Worm (Caenorhabditis elegans) whole organism, L4 larva: ENCODE results near the gene tbx-32.

Experiments used
- ZK337.2 ChIP-seq: fragments of 200-800 bp; sonication (Bioruptor generic); IDR thresholded peaks from 2 replicates; pipeline ENCODE4 v1.3.6; 2022; ENCODE audit warnings: missing genetic modification reagents, missing genetic modification characterization, missing compliant biosample characterization
- aha-1 ChIP-seq: fragments of 150-350 bp; peaks from one replicate; lab custom pipeline; 2014; ENCODE audit warnings: missing biosample characterization, missing genetic modification characterization
- aly-2 ChIP-seq: sonication (generic microtip); optimal IDR thresholded peaks from 2 replicates; lab custom pipeline; 2018; ENCODE audit warnings: missing biosample characterization, missing genetic modification characterization
- ces-1 ChIP-seq: fragments of 150-350 bp; sonication (generic microtip); optimal IDR thresholded peaks from 4 replicates; lab custom pipeline; 2014; ENCODE audit warnings: missing biosample characterization, missing genetic modification reagents, missing genetic modification characterization
- ctbp-1 ChIP-seq: fragments of 200-800 bp; sonication (Bioruptor generic); IDR thresholded peaks from 2 replicates; pipeline ENCODE4 v1.3.6; 2022; ENCODE audit warnings: missing genetic modification reagents, missing genetic modification characterization, missing compliant biosample characterization
- dpl-1 ChIP-seq: fragments of 150-350 bp; optimal IDR thresholded peaks from 2 replicates; lab custom pipeline; 2014; ENCODE audit warnings: missing biosample characterization, missing genetic modification reagents, missing genetic modification characterization
- duxl-1 ChIP-seq: sonication (generic microtip); optimal IDR thresholded peaks from 2 replicates; lab custom pipeline; 2016; ENCODE audit warnings: mild to moderate bottlenecking, missing genetic modification characterization, moderate library complexity, missing compliant biosample characterization; ENCODE audit not compliant: poor library complexity
- hlh-30 ChIP-seq: sonication (generic microtip); optimal IDR thresholded peaks from 2 replicates; lab custom pipeline; 2017; ENCODE audit warnings: antibody characterized with exemption, mild to moderate bottlenecking, missing genetic modification characterization, missing compliant biosample characterization; ENCODE audit not compliant: insufficient read depth
- mdl-1 ChIP-seq, 2 experiments: fragments of 150-350 bp in 1 of 2; sonication (generic microtip) in 1 of 2; optimal IDR thresholded peaks; 2 replicates each; lab custom pipeline; 2014 to 2017; ENCODE audit warnings: missing biosample characterization in 2 of 2, missing genetic modification characterization in 2 of 2
- mxl-2 ChIP-seq: fragments of 200-800 bp; sonication (Bioruptor generic); conservative IDR thresholded peaks from 2 replicates; pipeline ENCODE4 v1.3.6; 2022; ENCODE audit warnings: missing genetic modification reagents, missing genetic modification characterization, missing compliant biosample characterization
- nhr-10 ChIP-seq: fragments of 150-350 bp; optimal IDR thresholded peaks from 2 replicates; lab custom pipeline; 2014; ENCODE audit warnings: missing biosample characterization, missing genetic modification characterization
- nhr-25 ChIP-seq: sonication (generic microtip); optimal IDR thresholded peaks from 2 replicates; lab custom pipeline; 2017; ENCODE audit warnings: missing genetic modification characterization, mild to moderate bottlenecking, missing compliant biosample characterization, antibody characterized with exemption, moderate library complexity, borderline replicate concordance; ENCODE audit not compliant: insufficient read depth
- nhr-76 ChIP-seq: fragments of 150-350 bp; optimal IDR thresholded peaks from 2 replicates; lab custom pipeline; 2014; ENCODE audit warnings: missing biosample characterization, missing genetic modification characterization
- snpc-4 ChIP-seq: fragments of 150-350 bp; optimal IDR thresholded peaks from 2 replicates; lab custom pipeline; 2014; ENCODE audit warnings: missing biosample characterization, missing genetic modification characterization

- TF ChIP-seq aha-1 (tag; lab: Kevin White, UChicago) (no peak), mdl-1 (tag; optimal IDR thresholded peaks at IDR 0.05; lab: Kevin White, UChicago) (no peak), duxl-1 (tag; lab: Kevin White, UChicago) (no peak), nhr-25 (tag; lab: Kevin White, UChicago) (no peak), ces-1 (no peak), aly-2 (tag; lab: Kevin White, UChicago) (no peak), ctbp-1 (GFP tag; lab: Robert Waterston, UW) (no peak), nhr-76 (tag; lab: Kevin White, UChicago) (no peak), hlh-30 (tag; lab: Kevin White, UChicago) (no peak), snpc-4 (tag; lab: Kevin White, UChicago) (no peak), ZK337.2 (no peak), dpl-1 (GFP tag; lab: Kevin White, UChicago) (no peak), mxl-2 (GFP tag; lab: Robert Waterston, UW) (no peak), nhr-10 (tag; lab: Kevin White, UChicago) (no peak)
Measured at ce11 chrX:1675879-1676278, 20.6 kb downstream of the tbx-32 start.
